Worm (Caenorhabditis elegans): ENCODE data around the gene rab-21.

ce11 chrII:8685623-8686022 is 29.2 kb downstream of the rab-21 start, which contains the start of gene C34C6.9:
- TF ChIP-seq him-1 (tag; optimal IDR thresholded peaks at IDR 0.05), result no peak
- no peak for TF ChIP-seq dao-5 (tag; optimal IDR thresholded peaks at IDR 0.05)

Measured in whole organism, L4/young adult.